Worm (Caenorhabditis elegans) whole organism, L4 larva: ENCODE data around the gene F22E5.1.
"Not testable (repeated sequence)": the region's sequence is repeated elsewhere in the genome, so short reads cannot be mapped to it uniquely, and the experiment has no call there.

ENCODE experiments used
- F10B5.3 ChIP-seq: sonication (generic microtip); optimal IDR thresholded peaks from 2 replicates; lab custom pipeline; 2016; ENCODE audit warnings: mild to moderate bottlenecking, missing genetic modification characterization, missing compliant biosample characterization
- F26F4.8 ChIP-seq: fragments of 200-800 bp; sonication (Bioruptor generic); conservative IDR thresholded peaks from 2 replicates; pipeline ENCODE4 v1.3.6; 2022; ENCODE audit warnings: missing genetic modification characterization, missing compliant biosample characterization
- F37D6.2 ChIP-seq: sonication (generic microtip); optimal IDR thresholded peaks from 2 replicates; lab custom pipeline; 2016; ENCODE audit warnings: mild to moderate bottlenecking, missing genetic modification characterization, missing compliant biosample characterization
- F49E8.2 ChIP-seq: sonication (generic microtip); optimal IDR thresholded peaks from 2 replicates; lab custom pipeline; 2016; ENCODE audit warnings: missing compliant biosample characterization, mild to moderate bottlenecking, missing genetic modification characterization, borderline replicate concordance
- ZK337.2 ChIP-seq: fragments of 200-800 bp; sonication (Bioruptor generic); IDR thresholded peaks from 2 replicates; pipeline ENCODE4 v1.3.6; 2022; ENCODE audit warnings: missing genetic modification reagents, missing genetic modification characterization, missing compliant biosample characterization
- ZK546.5 ChIP-seq, 2 experiments: sonication (generic microtip); optimal IDR thresholded peaks; 2 replicates each; lab custom pipeline; 2017; ENCODE audit warnings: missing biosample characterization in 2 of 2, missing genetic modification characterization in 2 of 2
- aha-1 ChIP-seq: fragments of 150-350 bp; peaks from one replicate; lab custom pipeline; 2014; ENCODE audit warnings: missing biosample characterization, missing genetic modification characterization
- aly-2 ChIP-seq: sonication (generic microtip); optimal IDR thresholded peaks from 2 replicates; lab custom pipeline; 2018; ENCODE audit warnings: missing biosample characterization, missing genetic modification characterization
- ama-1 ChIP-seq: fragments of 150-350 bp; optimal IDR thresholded peaks from 2 replicates; lab custom pipeline; 2014; ENCODE audit warnings: inconsistent platforms, mixed read lengths
- ceh-28 ChIP-seq: fragments of 150-350 bp; optimal IDR thresholded peaks from 2 replicates; lab custom pipeline; 2014; ENCODE audit warnings: missing biosample characterization, missing genetic modification reagents, missing genetic modification characterization
- ceh-44 ChIP-seq: fragments of 200-800 bp; sonication (Bioruptor generic); IDR thresholded peaks from 2 replicates; pipeline ENCODE4 v1.3.6; 2022; ENCODE audit warnings: missing genetic modification reagents, missing genetic modification characterization, missing compliant biosample characterization
- ces-1 ChIP-seq: fragments of 150-350 bp; sonication (generic microtip); optimal IDR thresholded peaks from 4 replicates; lab custom pipeline; 2014; ENCODE audit warnings: missing biosample characterization, missing genetic modification reagents, missing genetic modification characterization
- ctbp-1 ChIP-seq: fragments of 200-800 bp; sonication (Bioruptor generic); IDR thresholded peaks from 2 replicates; pipeline ENCODE4 v1.3.6; 2022; ENCODE audit warnings: missing genetic modification reagents, missing genetic modification characterization, missing compliant biosample characterization
- daf-8 ChIP-seq: fragments of 200-800 bp; sonication (Bioruptor generic); IDR thresholded peaks from 2 replicates; pipeline ENCODE4 v1.3.6; 2022; ENCODE audit warnings: missing genetic modification characterization, missing compliant biosample characterization
- dmd-9 ChIP-seq: fragments of 200-800 bp; sonication (Bioruptor generic); IDR thresholded peaks from 2 replicates; pipeline ENCODE4 v1.3.6; 2022; ENCODE audit warnings: missing genetic modification reagents, missing genetic modification characterization, missing compliant biosample characterization
- egl-27 ChIP-seq: sonication (generic microtip); optimal IDR thresholded peaks from 3 replicates; lab custom pipeline; 2017; ENCODE audit warnings: missing biosample characterization, missing genetic modification reagents, missing genetic modification characterization
- egl-43 ChIP-seq: fragments of 200-800 bp; sonication (Bioruptor generic); IDR thresholded peaks from 2 replicates; pipeline ENCODE4 v1.3.6; 2022; ENCODE audit warnings: missing genetic modification reagents, missing genetic modification characterization, missing compliant biosample characterization
- hmg-1.1 ChIP-seq: fragments of 200-800 bp; sonication (Bioruptor generic); IDR thresholded peaks from 2 replicates; pipeline ENCODE4 v1.3.6; 2022; ENCODE audit warnings: missing genetic modification reagents, missing genetic modification characterization, missing compliant biosample characterization
- jun-1 ChIP-seq: fragments of 150-350 bp; optimal IDR thresholded peaks from 2 replicates; lab custom pipeline; 2014; ENCODE audit warnings: missing biosample characterization, missing genetic modification reagents, missing genetic modification characterization
- lin-13 ChIP-seq: fragments of 150-350 bp; optimal IDR thresholded peaks from 2 replicates; lab custom pipeline; 2014; ENCODE audit warnings: missing biosample characterization, missing genetic modification reagents, missing genetic modification characterization
- lin-29 ChIP-seq: fragments of 200-800 bp; sonication (Bioruptor generic); IDR thresholded peaks from 2 replicates; pipeline ENCODE4 v1.3.6; 2022; ENCODE audit warnings: missing genetic modification reagents, missing genetic modification characterization, missing compliant biosample characterization
- lin-39 ChIP-seq: fragments of 150-350 bp; optimal IDR thresholded peaks from 2 replicates; lab custom pipeline; 2014; ENCODE audit warnings: missing biosample characterization, missing genetic modification reagents, missing genetic modification characterization
- lir-3 ChIP-seq: sonication (generic microtip); optimal IDR thresholded peaks from 2 replicates; lab custom pipeline; 2016; ENCODE audit warnings: mild to moderate bottlenecking, missing genetic modification characterization, missing compliant biosample characterization
- madf-5 ChIP-seq, 2 experiments: fragments of 200-800 bp; sonication (Bioruptor generic); IDR thresholded peaks; 2 replicates each; pipeline ENCODE4 v1.3.6; 2022; ENCODE audit warnings: missing compliant biosample characterization in 2 of 2, missing genetic modification characterization in 2 of 2
- madf-9 ChIP-seq: fragments of 200-800 bp; sonication (Bioruptor generic); conservative IDR thresholded peaks from 2 replicates; pipeline ENCODE4 v1.3.6; 2022; ENCODE audit warnings: missing genetic modification reagents, missing genetic modification characterization, missing compliant biosample characterization
- mdt-29 ChIP-seq: fragments of 200-800 bp; sonication (Bioruptor generic); IDR thresholded peaks from 2 replicates; pipeline ENCODE4 v1.3.6; 2022; ENCODE audit warnings: missing genetic modification reagents, missing genetic modification characterization, missing compliant biosample characterization
- mxl-2 ChIP-seq: fragments of 200-800 bp; sonication (Bioruptor generic); conservative IDR thresholded peaks from 2 replicates; pipeline ENCODE4 v1.3.6; 2022; ENCODE audit warnings: missing genetic modification reagents, missing genetic modification characterization, missing compliant biosample characterization
- nhr-10 ChIP-seq: fragments of 150-350 bp; optimal IDR thresholded peaks from 2 replicates; lab custom pipeline; 2014; ENCODE audit warnings: missing biosample characterization, missing genetic modification characterization
- nhr-41 ChIP-seq: fragments of 200-800 bp; sonication (Bioruptor generic); IDR thresholded peaks from 2 replicates; pipeline ENCODE4 v1.3.6; 2022; ENCODE audit warnings: missing genetic modification reagents, missing genetic modification characterization, missing compliant biosample characterization
- nhr-42 ChIP-seq: fragments of 200-800 bp; sonication (Bioruptor generic); IDR thresholded peaks from 2 replicates; pipeline ENCODE4 v1.3.6; 2022; ENCODE audit warnings: missing genetic modification characterization, missing compliant biosample characterization
- pha-4 ChIP-seq, 2 experiments: fragments of 150-350 bp in 1 of 2; fragments of 200-800 bp in 1 of 2; sonication (Bioruptor generic) in 1 of 2; IDR thresholded peaks in 1 of 2; optimal IDR thresholded peaks in 1 of 2; 2 replicates each; pipeline versions ENCODE4 v1.3.6 to Lab custom; 2014 to 2022; ENCODE audit warnings: missing genetic modification characterization in 2 of 2, missing genetic modification reagents in 2 of 2, missing biosample characterization in 1 of 2, missing compliant biosample characterization in 1 of 2
- saeg-2 ChIP-seq: fragments of 200-800 bp; sonication (Bioruptor generic); IDR thresholded peaks from 2 replicates; pipeline ENCODE4 v1.3.6; 2022; ENCODE audit warnings: missing genetic modification reagents, missing genetic modification characterization, missing compliant biosample characterization
- set-16 ChIP-seq: fragments of 200-800 bp; sonication (Bioruptor generic); IDR thresholded peaks from 2 replicates; pipeline ENCODE4 v1.3.6; 2022; ENCODE audit warnings: missing genetic modification reagents, missing genetic modification characterization, missing compliant biosample characterization
- spr-1 ChIP-seq: sonication (generic microtip); optimal IDR thresholded peaks from 2 replicates; lab custom pipeline; 2016; ENCODE audit warnings: mild to moderate bottlenecking, missing genetic modification characterization, missing compliant biosample characterization
- unc-62 ChIP-seq, 3 experiments: fragments of 150-350 bp in 1 of 3; sonication (generic microtip); optimal IDR thresholded peaks in 2 of 3; peaks in 1 of 3; 1 replicate in 1 of 3; 2 replicates in 2 of 3; lab custom pipeline; 2014 to 2017; ENCODE audit warnings: missing biosample characterization in 3 of 3, missing genetic modification characterization in 3 of 3, missing genetic modification reagents in 3 of 3, missing genotype in 1 of 3
- zfp-3 ChIP-seq: fragments of 200-800 bp; sonication (Bioruptor generic); conservative IDR thresholded peaks from 2 replicates; pipeline ENCODE4 v1.3.6; 2022; ENCODE audit warnings: missing genetic modification reagents, missing genetic modification characterization, missing compliant biosample characterization
- zip-11 ChIP-seq: fragments of 200-800 bp; sonication (Bioruptor generic); IDR thresholded peaks from 2 replicates; pipeline ENCODE4 v1.3.6; 2022; ENCODE audit warnings: missing genetic modification characterization, missing compliant biosample characterization
- ztf-11 ChIP-seq: fragments of 150-350 bp; optimal IDR thresholded peaks from 2 replicates; lab custom pipeline; 2014; ENCODE audit warnings: missing biosample characterization, missing genetic modification characterization
- ztf-7 ChIP-seq: fragments of 150-350 bp; optimal IDR thresholded peaks from 2 replicates; lab custom pipeline; 2014; ENCODE audit warnings: missing biosample characterization, missing genetic modification characterization

The F22E5.1 gene

DNA sequence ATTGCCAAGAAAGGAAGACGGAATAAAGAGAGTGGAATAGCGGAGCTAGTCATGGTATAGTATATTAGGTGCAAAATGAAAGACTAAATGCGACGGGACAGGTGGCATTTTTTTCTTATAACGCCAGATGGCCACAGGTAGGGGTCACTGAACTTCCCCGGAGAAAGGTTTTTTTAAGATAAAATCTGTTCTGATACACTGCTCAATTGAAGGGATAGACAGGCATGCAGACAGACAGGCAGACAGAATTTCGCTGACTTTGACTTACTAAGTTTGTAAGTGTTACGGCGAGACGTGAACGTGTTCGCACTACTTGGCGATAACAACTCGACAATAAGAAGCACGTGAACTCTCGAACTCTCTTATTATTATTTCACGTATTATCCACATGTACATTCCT is at the start of gene F22E5.1, which contains the start of gene F22E5.20:
Gene F22E5.1 (plus strand): TSS at position 242 of the 400 bp plus-strand sequence.
Gene F22E5.20 (minus strand): TSS at position 101 of the 400 bp plus-strand sequence.
- TF ChIP-seq ceh-44 (GFP tag; lab: Robert Waterston, UW); daf-8 (GFP tag; lab: Robert Waterston, UW); ceh-28: not testable (repeated sequence)
- TF ChIP-seq, all 104 proteins: peak for 0; not testable (repeated sequence) for 104

ce11 chrII:2624792-2625191 is 48.8 kb upstream of the F22E5.1 start, which contains the start of gene lgc-28:
Gene lgc-28, plus strand, starts transcription at chrII:2625092.
- TF ChIP-seq ama-1 (lab: Kevin White, UChicago) (no peak), mdt-29 (GFP tag; lab: Robert Waterston, UW) (no peak), ces-1 (GFP tag; lab: Kevin White, UChicago) (no peak), egl-27 (tag; lab: Kevin White, UChicago) (no peak), set-16 (GFP tag; lab: Robert Waterston, UW) (no peak), ztf-7 (no peak), F37D6.2 (tag; lab: Kevin White, UChicago) (no peak), lin-39 (tag; lab: Kevin White, UChicago) (no peak), madf-9 (GFP tag; lab: Robert Waterston, UW) (no peak), ctbp-1 (GFP tag; lab: Robert Waterston, UW) (no peak), hmg-1.1 (GFP tag; lab: Robert Waterston, UW) (no peak), aha-1 (tag; lab: Kevin White, UChicago) (no peak), lin-13 (GFP tag; lab: Kevin White, UChicago) (no peak), ZK546.5 (tag; optimal IDR thresholded peaks at IDR 0.05; lab: Kevin White, UChicago) (no peak), dmd-9 (GFP tag; lab: Robert Waterston, UW) (no peak)

- no peak for TF ChIP-seq nhr-41
- peak; percentile 10 for TF ChIP-seq aha-1 (tag; lab: Kevin White, UChicago)
- peak; percentile 93 for TF ChIP-seq set-16 (GFP tag; lab: Robert Waterston, UW)
- TF ChIP-seq egl-43 (GFP tag; lab: Robert Waterston, UW), result peak; percentile 65; the same call in 1 of the 2 replicates
- TF ChIP-seq nhr-42 (GFP tag; lab: Robert Waterston, UW), result no peak
Measured at ce11 chrII:2627154-2627799, 46.3 kb upstream of the F22E5.1 start, which contains the start of gene sri-71. Gene sri-71, plus strand, starts transcription at chrII:2627749.

DNA sequence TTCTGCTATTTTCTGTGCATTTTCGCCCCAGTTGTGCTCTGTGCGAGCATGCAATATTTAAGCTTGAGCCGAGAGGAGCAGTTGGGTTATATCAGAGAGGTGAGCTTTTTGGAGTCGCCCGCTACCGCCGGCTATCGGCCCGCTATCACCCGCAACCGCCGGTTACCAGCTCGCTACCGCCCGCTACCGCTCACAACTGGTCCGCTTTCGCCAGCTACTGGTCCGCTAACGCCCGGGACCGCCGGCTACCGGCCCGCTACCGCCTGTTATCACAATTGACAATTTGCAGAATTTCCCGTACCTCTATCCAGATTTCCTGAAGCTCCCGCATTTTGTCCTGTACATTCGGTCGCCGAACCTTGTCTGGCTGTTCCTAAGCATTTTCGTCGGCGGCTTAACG is 45.2 kb upstream of the F22E5.1 start:
- TF ChIP-seq unc-62 (GFP tag; optimal IDR thresholded peaks at IDR 0.05 in 1 of 2; lab: Kevin White, UChicago) (no peak), unc-62 (tag; optimal IDR thresholded peaks at IDR 0.05; lab: Kevin White, UChicago) (no peak), aly-2 (tag; lab: Kevin White, UChicago) (no peak), ceh-28 (no peak), ceh-44 (GFP tag; lab: Robert Waterston, UW) (no peak), zip-11 (GFP tag; lab: Robert Waterston, UW) (no peak), madf-5 (GFP tag; IDR thresholded peaks at IDR 0.05; lab: Robert Waterston, UW) (no peak), jun-1 (tag; lab: Kevin White, UChicago) (no peak), lin-29 (GFP tag; lab: Robert Waterston, UW) (no peak), F49E8.2 (tag; lab: Kevin White, UChicago) (no peak), mxl-2 (GFP tag; lab: Robert Waterston, UW) (no peak), nhr-10 (tag; lab: Kevin White, UChicago) (no peak), ztf-11 (tag; lab: Kevin White, UChicago) (no peak), F26F4.8 (GFP tag; lab: Robert Waterston, UW) (0 out of 2 replicates have a peak, but pooled peaks have one; percentile 26), spr-1 (tag; lab: Kevin White, UChicago) (no peak), pha-4 (GFP tag; IDR thresholded peaks at IDR 0.05; lab: Robert Waterston, UW) (no peak), pha-4 (tag; optimal IDR thresholded peaks at IDR 0.05; lab: Kevin White, UChicago) (no peak), F10B5.3 (no peak), set-16 (GFP tag; lab: Robert Waterston, UW) (peak; percentile 91), egl-27 (tag; lab: Kevin White, UChicago) (no peak), lir-3 (no peak), saeg-2 (GFP tag; lab: Robert Waterston, UW) (no peak), egl-43 (GFP tag; lab: Robert Waterston, UW) (peak; percentile 67; the same call in 1 of the 2 replicates), ZK337.2 (GFP tag; lab: Robert Waterston, UW) (no peak), lin-39 (tag; lab: Kevin White, UChicago) (no peak), zfp-3 (GFP tag; lab: Robert Waterston, UW) (no peak)
